Worm (Caenorhabditis elegans): ENCODE data around the gene T16G1.7.

ce11 chrV:12953702-12954101, 18.8 kb upstream of the T16G1.7 start, which contains the start of gene eif-3.K:
- no peak for TF ChIP-seq ztf-29 (GFP tag; IDR thresholded peaks at IDR 0.05)
- no peak for TF ChIP-seq ztf-23 (GFP tag; IDR thresholded peaks at IDR 0.05)
- no peak for TF ChIP-seq tab-1 (GFP tag; IDR thresholded peaks at IDR 0.05)
